Fruit fly (Drosophila melanogaster): ENCODE data around the gene CG43342.

Gene CG43342

DNA sequence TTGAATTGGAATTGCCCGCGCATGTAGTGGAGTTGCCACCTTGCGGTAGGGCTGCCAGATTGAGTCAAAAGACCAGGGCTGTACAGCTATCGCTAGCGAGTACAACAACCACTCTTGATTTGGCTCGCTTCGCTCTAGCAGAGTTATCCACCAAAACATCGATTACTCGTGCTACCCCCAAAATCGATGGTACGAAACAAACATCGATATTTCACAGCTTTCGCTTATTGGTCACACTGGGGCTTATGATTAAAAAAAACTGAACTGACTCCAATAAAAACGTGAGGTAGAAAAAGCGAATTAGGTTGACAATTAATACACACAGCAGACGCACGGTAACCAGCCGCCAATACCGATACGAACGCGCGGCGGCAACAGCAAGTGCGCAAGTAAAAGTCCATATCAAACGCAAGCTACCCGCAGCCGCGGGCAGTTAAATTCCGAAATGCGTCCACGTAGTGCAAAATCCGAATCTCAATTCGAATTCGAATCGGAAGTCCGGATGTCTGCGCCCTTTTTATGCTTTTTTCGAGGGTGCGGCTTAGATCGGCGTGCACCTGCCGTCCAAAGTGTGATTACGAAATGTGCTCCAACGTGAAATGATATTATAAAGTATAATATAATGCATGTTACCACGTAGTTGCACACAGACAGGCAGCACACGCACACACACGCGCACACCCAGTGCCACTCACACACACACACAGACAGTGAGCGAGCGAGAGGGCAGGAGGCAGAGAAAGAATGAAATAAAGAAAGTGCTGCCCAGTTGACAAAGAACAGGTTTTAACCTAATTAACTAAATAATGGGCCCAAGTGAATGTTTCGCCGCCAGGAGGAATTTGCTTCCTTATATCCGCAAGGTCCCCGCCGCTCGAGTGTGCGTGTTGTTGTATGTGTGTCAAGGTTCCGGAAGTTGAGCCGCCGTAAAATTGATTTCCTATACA, 24.4 kb upstream of the CG43342 start, which contains the start of gene Sar1 (continued):
- TF ChIP-seq lilli (GFP tag; optimal IDR thresholded peaks at IDR 0.05) (peak; percentile 42), nmo (GFP tag; optimal IDR thresholded peaks at IDR 0.05) (peak; percentile 84), Rfx (GFP tag; IDR thresholded peaks at IDR 0.05) (peak; percentile 61), klu (GFP tag; IDR thresholded peaks at IDR 0.05) (no peak), repo (GFP tag; optimal IDR thresholded peaks at IDR 0.05) (peak; percentile 14), Sox100B (GFP tag; optimal IDR thresholded peaks at IDR 0.05) (no peak), pho (GFP tag; optimal IDR thresholded peaks at IDR 0.05) (peak; percentile 72), crol (GFP tag; IDR thresholded peaks at IDR 0.05) (0 out of 2 replicates have a peak, but pooled peaks have one; percentile 9), CG3163 (GFP tag; optimal IDR thresholded peaks at IDR 0.05) (peak; percentile 60), lola (GFP tag; optimal IDR thresholded peaks at IDR 0.05) (no peak), CG12659 (GFP tag; optimal IDR thresholded peaks at IDR 0.05) (peak; percentile 80), chif (GFP tag; optimal IDR thresholded peaks at IDR 0.05) (peak; percentile 0 to 46), gsb-n (tag; optimal IDR thresholded peaks at IDR 0.05) (peak; percentile 70), Sry-δ (GFP tag; optimal IDR thresholded peaks at IDR 0.05) (peak; percentile 92), Fer2 (tag; optimal IDR thresholded peaks at IDR 0.05) (no peak), hkb (optimal IDR thresholded peaks at IDR 0.05) (peak; percentile 56), hkb (GFP tag; IDR thresholded peaks at IDR 0.05) (no peak), CG16815 (GFP tag; optimal IDR thresholded peaks at IDR 0.05) (no peak), Nf-YA (GFP tag; IDR thresholded peaks at IDR 0.05) (no peak), crp (GFP tag; optimal IDR thresholded peaks at IDR 0.05) (peak in 1 of 2 experiments; percentile 26), CG18764 (GFP tag; optimal IDR thresholded peaks at IDR 0.05) (no peak), phol (tag; optimal IDR thresholded peaks at IDR 0.05) (peak; percentile 73), slp2 (GFP tag; optimal IDR thresholded peaks at IDR 0.05) (peak; percentile 3), CG11695 (GFP tag; IDR thresholded peaks at IDR 0.05) (0 out of 3 replicates have a peak, but pooled peaks have one; percentile 7), Chrac-16 (GFP tag; optimal IDR thresholded peaks at IDR 0.05) (no peak), CG17568 (GFP tag; optimal IDR thresholded peaks at IDR 0.05) (peak; percentile 5), CG7928 (GFP tag; optimal IDR thresholded peaks at IDR 0.05) (peak; percentile 97), CG15479 (GFP tag; optimal IDR thresholded peaks at IDR 0.05) (no peak), Nf-YB (GFP tag; optimal IDR thresholded peaks at IDR 0.05) (no peak), CG15514 (GFP tag; optimal IDR thresholded peaks at IDR 0.05) (peak; percentile 96), CG3847 (GFP tag; IDR thresholded peaks at IDR 0.05) (peak; percentile 99), Lhr (GFP tag; optimal IDR thresholded peaks at IDR 0.05) (peak; percentile 99), Hmr (GFP tag; optimal IDR thresholded peaks at IDR 0.05) (peak; percentile 86), HLH54F (GFP tag; optimal IDR thresholded peaks at IDR 0.05) (peak; percentile 23), p53 (GFP tag; optimal IDR thresholded peaks at IDR 0.05) (peak; percentile 74), Deaf1 (tag; optimal IDR thresholded peaks at IDR 0.05) (no peak), Hr51 (GFP tag; optimal IDR thresholded peaks at IDR 0.05) (peak in 1 of 2 experiments; percentile 32), CG34376 (GFP tag; optimal IDR thresholded peaks at IDR 0.05) (peak; percentile 20)

DNA sequence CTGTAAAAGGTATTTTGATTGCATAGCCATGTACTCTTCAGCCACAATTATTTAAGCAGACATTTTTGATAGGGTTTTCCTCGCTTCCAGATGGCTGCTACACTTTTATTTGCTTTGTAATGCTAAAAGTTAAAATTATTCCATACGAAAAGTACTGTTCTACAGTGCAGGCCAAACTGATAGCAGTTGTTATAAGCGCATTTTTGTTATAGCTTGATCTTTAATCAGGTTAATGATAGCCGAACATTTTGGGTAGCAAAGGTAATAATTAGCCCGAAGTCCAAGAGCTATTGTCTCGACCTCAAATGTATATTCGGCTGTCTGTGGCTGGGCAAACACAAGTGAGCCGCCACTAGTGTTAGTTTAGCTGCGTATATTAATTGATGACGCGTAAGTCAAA, 23.2 kb upstream of the CG43342 start:
- no peak for TF ChIP-seq so (GFP tag; IDR thresholded peaks at IDR 0.05)
- peak; percentile 22 for TF ChIP-seq Hmr (GFP tag; optimal IDR thresholded peaks at IDR 0.05)
- TF ChIP-seq ems (GFP tag; optimal IDR thresholded peaks at IDR 0.05): no peak
- TF ChIP-seq HLH3B (GFP tag; IDR thresholded peaks at IDR 0.05): no peak
- TF ChIP-seq CG14667 (GFP tag; IDR thresholded peaks at IDR 0.05): no peak
- no peak for TF ChIP-seq CG13296 (GFP tag; optimal IDR thresholded peaks at IDR 0.05)
- no peak for TF ChIP-seq CG13775 (GFP tag; optimal IDR thresholded peaks at IDR 0.05)
- no peak for TF ChIP-seq Rfx (GFP tag; IDR thresholded peaks at IDR 0.05)
- no peak for TF ChIP-seq p53 (GFP tag; optimal IDR thresholded peaks at IDR 0.05)
- TF ChIP-seq CG10654 (GFP tag; optimal IDR thresholded peaks at IDR 0.05): no peak
- no peak for TF ChIP-seq CG31365 (tag; optimal IDR thresholded peaks at IDR 0.05)
- TF ChIP-seq odd (GFP tag; optimal IDR thresholded peaks at IDR 0.05): no peak
- TF ChIP-seq da (GFP tag; optimal IDR thresholded peaks at IDR 0.05): no peak
- no peak for TF ChIP-seq CG17328 (GFP tag; IDR thresholded peaks at IDR 0.05)
- TF ChIP-seq vvl (GFP tag; IDR thresholded peaks at IDR 0.05): no peak
